Fruit fly (Drosophila melanogaster): ENCODE measurements around the gene tx.

DNA sequence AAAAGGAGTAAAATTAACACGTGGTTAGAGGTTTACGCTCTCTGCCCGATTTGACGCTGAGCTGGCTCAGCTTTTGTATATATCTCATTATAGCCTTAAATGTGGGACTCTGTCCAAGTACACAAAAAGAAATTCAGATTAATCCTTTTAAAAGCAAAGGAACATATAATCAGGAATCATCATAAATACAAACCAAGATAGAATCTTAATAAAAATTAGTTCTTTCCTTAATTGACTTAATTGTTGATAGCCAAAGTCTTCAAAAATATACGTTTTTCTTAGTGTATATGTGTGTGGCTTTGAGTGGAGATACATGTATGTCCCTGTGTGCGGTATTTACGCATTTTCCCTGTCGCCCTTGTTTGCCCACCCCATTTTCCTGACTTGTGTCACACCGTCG lies 53.7 kb downstream of the tx start:
- TF ChIP-seq Rel (GFP tag; optimal IDR thresholded peaks at IDR 0.05): no peak
- no peak for TF ChIP-seq Rel (tag; optimal IDR thresholded peaks at IDR 0.05)
- no peak for TF ChIP-seq foxo (GFP tag; optimal IDR thresholded peaks at IDR 0.05)
- no peak for TF ChIP-seq jim (GFP tag; optimal IDR thresholded peaks at IDR 0.05)
- TF ChIP-seq h (GFP tag; optimal IDR thresholded peaks at IDR 0.05): no peak
- TF ChIP-seq Dfd (GFP tag; optimal IDR thresholded peaks at IDR 0.05): no peak

All from whole organism, wandering third instar larva.